Fruit fly (Drosophila melanogaster) whole organism, embryonic: ENCODE data around the gene Irc.

Experiments used
- Atf6 ChIP-seq: fragments of 200-800 bp; sonication (Bioruptor generic); IDR thresholded peaks from 2 replicates; pipeline ENCODE4 v1.3.6; 2022; ENCODE audit warnings: missing biosample characterization, missing genetic modification characterization
- CG13123 ChIP-seq: fragments of 200-800 bp; sonication (Bioruptor generic); optimal IDR thresholded peaks from 2 replicates; lab custom pipeline; 2016; ENCODE audit warnings: missing biosample characterization, missing genetic modification characterization
- CG1603 ChIP-seq: fragments of 200-800 bp; sonication (Bioruptor generic); optimal IDR thresholded peaks from 2 replicates; lab custom pipeline; 2019; ENCODE audit warnings: missing biosample characterization, mild to moderate bottlenecking, missing genetic modification characterization, moderate library complexity
- CG16815 ChIP-seq: fragments of 200-800 bp; sonication (Bioruptor generic); optimal IDR thresholded peaks from 3 replicates; lab custom pipeline; 2017; ENCODE audit warnings: missing biosample characterization, mild to moderate bottlenecking, missing genetic modification characterization
- CG17328 ChIP-seq: fragments of 200-800 bp; sonication (Bioruptor generic); IDR thresholded peaks from 2 replicates; pipeline ENCODE4 v1.3.6; 2022; ENCODE audit warnings: missing biosample characterization, missing genetic modification characterization
- CG1792 ChIP-seq: fragments of 200-800 bp; sonication (Bioruptor generic); optimal IDR thresholded peaks from 2 replicates; lab custom pipeline; 2016; ENCODE audit warnings: missing biosample characterization, missing genetic modification characterization
- CG3065 ChIP-seq: fragments of 200-800 bp; sonication (Bioruptor generic); optimal IDR thresholded peaks from 2 replicates; lab custom pipeline; 2016; ENCODE audit warnings: missing biosample characterization, missing genetic modification characterization
- CG34376 ChIP-seq: fragments of 200-800 bp; sonication (Bioruptor generic); optimal IDR thresholded peaks from 2 replicates; lab custom pipeline; 2018; ENCODE audit warnings: missing biosample characterization, mild to moderate bottlenecking, missing genetic modification characterization
- CG3847 ChIP-seq: fragments of 200-800 bp; sonication (Bioruptor generic); IDR thresholded peaks from 2 replicates; pipeline ENCODE4 v1.3.6; 2022; ENCODE audit warnings: missing biosample characterization, missing genetic modification characterization
- CG4360 ChIP-seq: fragments of 200-800 bp; sonication (Bioruptor generic); IDR thresholded peaks from 2 replicates; pipeline ENCODE4 v1.3.6; 2022; ENCODE audit warnings: missing biosample characterization, missing genetic modification characterization
- CG7786 ChIP-seq: fragments of 200-800 bp; sonication (Bioruptor generic); optimal IDR thresholded peaks from 2 replicates; lab custom pipeline; 2016; ENCODE audit warnings: missing biosample characterization, missing genetic modification characterization
- CG8089 ChIP-seq: fragments of 200-800 bp; sonication (Bioruptor generic); optimal IDR thresholded peaks from 3 replicates; lab custom pipeline; 2016; ENCODE audit warnings: missing biosample characterization, missing genetic modification characterization
- CG8478 ChIP-seq: fragments of >200 bp; optimal IDR thresholded peaks from 2 replicates; lab custom pipeline; 2018
- E2f2 ChIP-seq: fragments of 200-800 bp; sonication (Bioruptor generic); IDR thresholded peaks from 2 replicates; pipeline ENCODE4 v1.3.6; 2022; ENCODE audit warnings: missing biosample characterization, missing genetic modification characterization
- Eip74EF ChIP-seq, 2 experiments: fragments of 200-800 bp in 1 of 2; fragments of >200 bp in 1 of 2; sonication (Bioruptor generic) in 1 of 2; optimal IDR thresholded peaks; 2 replicates each; lab custom pipeline; 2017 to 2019; ENCODE audit warnings: missing biosample characterization in 2 of 2, missing genetic modification characterization in 2 of 2, mild to moderate bottlenecking in 1 of 2, moderate library complexity in 1 of 2
- HLH4C ChIP-seq: fragments of 200-800 bp; sonication (Bioruptor generic); IDR thresholded peaks from 3 replicates; pipeline ENCODE4 v1.3.6; 2022; ENCODE audit warnings: missing biosample characterization, missing genetic modification characterization; ENCODE audit not compliant: partially characterized antibody
- HLH54F ChIP-seq: fragments of 200-800 bp; sonication (Bioruptor generic); optimal IDR thresholded peaks from 3 replicates; lab custom pipeline; 2016; ENCODE audit warnings: missing biosample characterization, missing genetic modification characterization
- Hmx ChIP-seq: fragments of 200-800 bp; sonication (Bioruptor generic); optimal IDR thresholded peaks from 2 replicates; lab custom pipeline; 2016; ENCODE audit warnings: missing biosample characterization, missing genetic modification characterization
- Lpt ChIP-seq: fragments of >200 bp; optimal IDR thresholded peaks from 2 replicates; lab custom pipeline; 2018; ENCODE audit warnings: missing biosample characterization, missing genetic modification characterization
- MTF-1 ChIP-seq: fragments of 200-800 bp; sonication (Bioruptor generic); optimal IDR thresholded peaks from 2 replicates; lab custom pipeline; 2018; ENCODE audit warnings: missing biosample characterization, mild to moderate bottlenecking, missing genetic modification characterization, borderline replicate concordance
- Med ChIP-seq: fragments of 200-800 bp; sonication (Bioruptor generic); peaks from one replicate; lab custom pipeline; 2016; ENCODE audit warnings: missing biosample characterization, missing genetic modification characterization, mild to moderate bottlenecking, inconsistent platforms, moderate library complexity
- Mrtf ChIP-seq: fragments of 200-800 bp; sonication (Bioruptor generic); IDR thresholded peaks from 3 replicates; pipeline ENCODE4 v1.3.6; 2022; ENCODE audit warnings: missing biosample characterization, missing genetic modification characterization
- PHDP ChIP-seq: fragments of 200-800 bp; sonication (Bioruptor generic); optimal IDR thresholded peaks from 3 replicates; lab custom pipeline; 2018; ENCODE audit warnings: missing biosample characterization, mild to moderate bottlenecking, missing genetic modification characterization, moderate library complexity
- Side ChIP-seq: fragments of 200-800 bp; sonication (Bioruptor generic); optimal IDR thresholded peaks from 2 replicates; lab custom pipeline; 2016; ENCODE audit warnings: missing biosample characterization, missing genetic modification characterization
- Sry-β ChIP-seq: fragments of 200-800 bp; sonication (Bioruptor generic); optimal IDR thresholded peaks from 2 replicates; lab custom pipeline; 2018; ENCODE audit warnings: missing biosample characterization, mild to moderate bottlenecking, missing genetic modification characterization, moderate library complexity
- ato ChIP-seq: fragments of 200-800 bp; sonication (Bioruptor generic); IDR thresholded peaks from 2 replicates; pipeline ENCODE4 v1.3.6; 2022; ENCODE audit warnings: missing biosample characterization, missing genetic modification characterization; ENCODE audit not compliant: partially characterized antibody
- bsh ChIP-seq, 2 experiments: fragments of 200-800 bp; sonication (Bioruptor generic); optimal IDR thresholded peaks; 2 replicates each; lab custom pipeline; 2017 to 2018; ENCODE audit warnings: mild to moderate bottlenecking in 2 of 2, missing biosample characterization in 2 of 2, missing genetic modification characterization in 2 of 2, moderate library complexity in 1 of 2
- btn ChIP-seq: fragments of 200-800 bp; sonication (Bioruptor generic); optimal IDR thresholded peaks from 2 replicates; lab custom pipeline; 2016; ENCODE audit warnings: missing biosample characterization, missing genetic modification characterization
- corto ChIP-seq: fragments of 200-800 bp; sonication (Bioruptor generic); optimal IDR thresholded peaks from 2 replicates; lab custom pipeline; 2016; ENCODE audit warnings: missing biosample characterization, mild to moderate bottlenecking, missing genetic modification characterization, moderate library complexity
- dm ChIP-seq: fragments of 200-800 bp; sonication (Bioruptor generic); optimal IDR thresholded peaks from 3 replicates; lab custom pipeline; 2016; ENCODE audit warnings: missing biosample characterization, missing genetic modification characterization
- emc ChIP-seq: fragments of 200-800 bp; sonication (Bioruptor generic); optimal IDR thresholded peaks from 2 replicates; lab custom pipeline; 2016; ENCODE audit warnings: missing biosample characterization, missing genetic modification characterization
- ftz-f1 ChIP-seq: fragments of 200-800 bp; sonication (Bioruptor generic); optimal IDR thresholded peaks from 2 replicates; lab custom pipeline; 2016; ENCODE audit warnings: missing biosample characterization, missing genetic modification characterization
- jigr1 ChIP-seq: fragments of 200-800 bp; sonication (Bioruptor generic); IDR thresholded peaks from 3 replicates; pipeline ENCODE4 v1.3.6; 2022; ENCODE audit warnings: missing biosample characterization, missing genetic modification characterization
- knrl ChIP-seq: fragments of 200-800 bp; sonication (Bioruptor generic); IDR thresholded peaks from 3 replicates; pipeline ENCODE4 v1.3.6; 2022; ENCODE audit warnings: missing biosample characterization, missing genetic modification characterization; ENCODE audit not compliant: partially characterized antibody
- lab ChIP-seq: fragments of 200-800 bp; sonication (Bioruptor generic); optimal IDR thresholded peaks from 3 replicates; lab custom pipeline; 2017; ENCODE audit warnings: missing biosample characterization, missing genetic modification characterization, mild to moderate bottlenecking, moderate library complexity, missing genetic modification reagents
- mld ChIP-seq: fragments of 200-800 bp; sonication (Bioruptor generic); IDR thresholded peaks from 3 replicates; pipeline ENCODE4 v1.3.6; 2022; ENCODE audit warnings: missing biosample characterization, missing genetic modification characterization; ENCODE audit not compliant: partially characterized antibody
- nerfin-2 ChIP-seq: fragments of 200-800 bp; sonication (Bioruptor generic); IDR thresholded peaks from 2 replicates; pipeline ENCODE4 v1.3.6; 2022; ENCODE audit warnings: missing biosample characterization, missing genetic modification characterization; ENCODE audit not compliant: partially characterized antibody
- p53 ChIP-seq: fragments of 200-800 bp; sonication (Bioruptor generic); optimal IDR thresholded peaks from 2 replicates; lab custom pipeline; 2016; ENCODE audit warnings: missing biosample characterization, missing genetic modification characterization
- pho ChIP-seq: fragments of 200-800 bp; sonication (Bioruptor generic); optimal IDR thresholded peaks from 2 replicates; lab custom pipeline; 2016; ENCODE audit warnings: missing biosample characterization, missing genetic modification characterization
- pita ChIP-seq: fragments of 200-800 bp; sonication (Bioruptor generic); optimal IDR thresholded peaks from 2 replicates; lab custom pipeline; 2017; ENCODE audit warnings: missing biosample characterization, mild to moderate bottlenecking, missing genetic modification characterization
- pros ChIP-seq: fragments of 200-800 bp; sonication (Bioruptor generic); optimal IDR thresholded peaks from 3 replicates; lab custom pipeline; 2019; ENCODE audit warnings: missing biosample characterization, mild to moderate bottlenecking, missing genetic modification characterization, moderate library complexity
- repo ChIP-seq: fragments of 200-800 bp; sonication (Bioruptor generic); optimal IDR thresholded peaks from 2 replicates; lab custom pipeline; 2016; ENCODE audit warnings: missing biosample characterization, missing genetic modification characterization
- sens-2 ChIP-seq: fragments of 200-800 bp; sonication (Bioruptor generic); IDR thresholded peaks from 2 replicates; pipeline ENCODE4 v1.3.6; 2022; ENCODE audit warnings: missing biosample characterization, missing genetic modification characterization
- sna ChIP-seq: fragments of 200-800 bp; sonication (Bioruptor generic); IDR thresholded peaks from 2 replicates; pipeline ENCODE4 v1.3.6; 2022; ENCODE audit warnings: missing biosample characterization, missing genetic modification characterization; ENCODE audit not compliant: partially characterized antibody
- tin ChIP-seq: fragments of 200-800 bp; sonication (Bioruptor generic); optimal IDR thresholded peaks from 3 replicates; lab custom pipeline; 2016; ENCODE audit warnings: missing biosample characterization, missing genetic modification characterization
- wek ChIP-seq: fragments of 200-800 bp; sonication (Bioruptor generic); optimal IDR thresholded peaks from 3 replicates; lab custom pipeline; 2018; ENCODE audit warnings: missing biosample characterization, mild to moderate bottlenecking, missing genetic modification characterization, moderate library complexity
- wor ChIP-seq: fragments of 200-800 bp; sonication (Bioruptor generic); IDR thresholded peaks from 2 replicates; pipeline ENCODE4 v1.3.6; 2022; ENCODE audit warnings: missing biosample characterization, missing genetic modification characterization
- zfh1 ChIP-seq: fragments of 200-800 bp; sonication (Bioruptor generic); IDR thresholded peaks from 3 replicates; pipeline ENCODE4 v1.3.6; 2022; ENCODE audit warnings: missing biosample characterization, missing genetic modification characterization
- zfh2 ChIP-seq: fragments of 200-800 bp; sonication (Bioruptor generic); optimal IDR thresholded peaks from 2 replicates; lab custom pipeline; 2016; ENCODE audit warnings: missing biosample characterization, missing genetic modification characterization

Irc gene

dm6 chr3R:17002218-17003110 lies at the start of gene Irc, which contains the start of gene Sf3a1 (continued):
- no peak for TF ChIP-seq Mrtf (GFP tag; lab: Robert Waterston, UW)
- TF ChIP-seq CG1792, result no peak
- TF ChIP-seq corto (GFP tag; lab: Kevin White, UChicago), result no peak
- peak; percentile 26 for TF ChIP-seq Side (GFP tag; lab: Kevin White, UChicago)
- peak; percentile 44 for TF ChIP-seq dm (GFP tag; lab: Kevin White, UChicago)
- peak; percentile 92 for TF ChIP-seq HLH4C (GFP tag; lab: Robert Waterston, UW)
- peak; percentile 95 for TF ChIP-seq knrl (GFP tag; lab: Robert Waterston, UW)
- peak; percentile 89 for TF ChIP-seq sna (GFP tag; lab: Robert Waterston, UW)
- peak; percentile 21 for TF ChIP-seq Sry-β (GFP tag; lab: Kevin White, UChicago)
- TF ChIP-seq nerfin-2 (GFP tag; lab: Robert Waterston, UW), result peak; percentile 91
- TF ChIP-seq E2f2 (GFP tag; lab: Robert Waterston, UW), result peak; percentile 97
- TF ChIP-seq MTF-1 (GFP tag; lab: Kevin White, UChicago), result no peak
- TF ChIP-seq Hmx (GFP tag; lab: Kevin White, UChicago), result no peak
- TF ChIP-seq CG8089 (GFP tag; lab: Kevin White, UChicago), result no peak
- TF ChIP-seq CG16815 (GFP tag; lab: Kevin White, UChicago), result no peak
- TF ChIP-seq mld (GFP tag; lab: Robert Waterston, UW), result peak; percentile 91
- TF ChIP-seq CG1603 (tag; lab: Kevin White, UChicago), result peak; percentile 81
- TF ChIP-seq zfh1 (GFP tag; lab: Robert Waterston, UW), result no peak
- TF ChIP-seq Atf6 (GFP tag; lab: Robert Waterston, UW), result no peak
- peak; percentile 5 for TF ChIP-seq PHDP
- TF ChIP-seq zfh2 (GFP tag; lab: Kevin White, UChicago), result peak; percentile 46
- no peak for TF ChIP-seq CG4360 (GFP tag; lab: Robert Waterston, UW)
- TF ChIP-seq wek (GFP tag; lab: Kevin White, UChicago), result peak; percentile 98
- TF ChIP-seq CG3847, result peak; percentile 51; the same call in 1 of the 2 replicates
- no peak for TF ChIP-seq bsh (GFP tag; optimal IDR thresholded peaks at IDR 0.05; lab: Kevin White, UChicago)
- no peak for TF ChIP-seq lab (GFP tag; lab: Kevin White, UChicago)
- no peak for TF ChIP-seq pros (GFP tag; lab: Kevin White, UChicago)
- TF ChIP-seq pho, result peak; percentile 26
- TF ChIP-seq tin, result peak; percentile 19
- no peak for TF ChIP-seq btn
- TF ChIP-seq CG7786, result no peak
- TF ChIP-seq CG3065, result peak; percentile 30
- peak; percentile 2 for TF ChIP-seq ftz-f1 (GFP tag; lab: Kevin White, UChicago)
- TF ChIP-seq CG17328 (GFP tag; lab: Robert Waterston, UW), result 0 out of 2 replicates have a peak, but pooled peaks have one; percentile 19
- peak; percentile 53 for TF ChIP-seq p53
- peak in 1 of 2 experiments; percentile 29 for TF ChIP-seq Eip74EF (GFP tag; optimal IDR thresholded peaks at IDR 0.05; lab: Kevin White, UChicago)
- peak; percentile 90 for TF ChIP-seq Med (GFP tag; lab: Kevin White, UChicago)
- TF ChIP-seq wor (GFP tag; lab: Robert Waterston, UW), result no peak
- TF ChIP-seq HLH54F, result peak; percentile 13
- peak; percentile 94 for TF ChIP-seq ato (GFP tag; lab: Robert Waterston, UW)
- TF ChIP-seq CG13123, result no peak
- no peak for TF ChIP-seq CG8478 (lab: Kevin White, UChicago)
- TF ChIP-seq CG34376 (GFP tag; lab: Kevin White, UChicago), result peak; percentile 91
- no peak for TF ChIP-seq emc (GFP tag; lab: Kevin White, UChicago)
- no peak for TF ChIP-seq sens-2 (GFP tag; lab: Robert Waterston, UW)
- TF ChIP-seq jigr1 (GFP tag; lab: Robert Waterston, UW), result no peak
- peak; percentile 20 for TF ChIP-seq repo (GFP tag; lab: Kevin White, UChicago)
- no peak for TF ChIP-seq Lpt (GFP tag; lab: Kevin White, UChicago)
- TF ChIP-seq pita (GFP tag; lab: Kevin White, UChicago), result no peak
